Fruit fly (Drosophila melanogaster): ENCODE measurements around the gene CG6621.

Gene CG6621

DNA sequence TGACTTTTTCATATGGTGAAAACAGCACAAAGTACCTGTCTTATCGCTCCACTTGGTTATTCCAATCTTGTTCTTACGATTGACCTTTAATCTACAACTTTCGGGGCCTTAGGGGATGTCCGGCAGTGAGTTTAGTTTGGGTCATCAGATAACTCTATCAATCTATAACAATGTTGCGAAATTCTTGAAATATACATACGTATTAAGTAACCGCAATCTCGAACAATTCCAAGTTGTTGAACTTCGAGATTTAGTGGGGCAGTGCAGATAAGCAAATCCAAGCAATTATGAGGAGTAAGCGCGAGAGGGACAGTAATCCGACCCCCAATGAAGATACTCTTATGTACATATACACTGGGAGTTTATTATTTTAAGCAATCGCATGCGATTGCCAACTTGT, 22.8 kb downstream of the CG6621 start:
- TF ChIP-seq CG14711 (tag; optimal IDR thresholded peaks at IDR 0.05): no peak
- no peak for TF ChIP-seq kay (GFP tag; ENCODE audit: borderline replicate concordance)
- no peak for TF ChIP-seq CG1620 (GFP tag; optimal IDR thresholded peaks at IDR 0.05)
- peak; percentile 8 for TF ChIP-seq tj (GFP tag; optimal IDR thresholded peaks at IDR 0.05)
- TF ChIP-seq cic (GFP tag; optimal IDR thresholded peaks at IDR 0.05): peak; percentile 32

DNA sequence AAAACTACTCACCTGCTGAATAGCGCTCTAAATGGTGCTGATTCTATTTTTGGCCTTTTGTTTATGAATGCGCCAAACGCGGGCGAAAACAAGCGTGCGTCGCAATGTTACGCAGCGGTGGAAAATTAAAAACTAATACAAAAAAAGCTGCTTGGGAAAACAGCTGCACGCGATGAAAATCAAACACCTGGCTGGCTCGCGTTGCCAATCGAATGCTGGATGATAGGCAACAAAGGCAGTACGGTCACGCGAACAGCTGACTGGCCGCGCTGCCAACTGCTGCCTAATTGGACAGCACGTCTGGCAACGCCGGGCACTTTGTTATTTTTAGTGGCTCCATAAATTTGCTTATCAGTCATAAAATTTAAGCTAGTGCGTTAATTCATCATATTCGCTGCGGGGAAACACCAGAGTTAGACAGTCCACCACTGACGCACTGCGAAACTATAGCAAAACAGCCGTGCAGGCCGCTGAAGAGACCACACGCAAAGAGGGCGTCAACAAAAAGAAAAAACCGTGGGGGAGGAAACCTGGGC, 24.8 kb downstream of the CG6621 start, which contains the start of the genes SelR and Tsp86D:
TSS of gene SelR (minus strand) at position 216 of the 536 bp plus-strand sequence.
TSS of gene Tsp86D (plus strand) at position 282 of the 536 bp plus-strand sequence.
- peak; percentile 54 for TF ChIP-seq CG7045 (GFP tag; optimal IDR thresholded peaks at IDR 0.05)
- TF ChIP-seq kay (GFP tag; ENCODE audit: borderline replicate concordance): no peak
- TF ChIP-seq Hr96 (GFP tag; optimal IDR thresholded peaks at IDR 0.05): no peak
- peak; percentile 16 for TF ChIP-seq CG1620 (GFP tag; optimal IDR thresholded peaks at IDR 0.05)
- peak; percentile 6 for TF ChIP-seq ovo (GFP tag; optimal IDR thresholded peaks at IDR 0.05)
- peak; percentile 90 for TF ChIP-seq tj (GFP tag; optimal IDR thresholded peaks at IDR 0.05)
- peak; percentile 53 for TF ChIP-seq CG7101 (tag; optimal IDR thresholded peaks at IDR 0.05)
- peak; percentile 61 for TF ChIP-seq CG11617 (GFP tag; optimal IDR thresholded peaks at IDR 0.05)
- TF ChIP-seq CG14711 (tag; optimal IDR thresholded peaks at IDR 0.05): peak; percentile 50
- peak; percentile 37 for TF ChIP-seq Clk (GFP tag; optimal IDR thresholded peaks at IDR 0.05)
- peak; percentile 31 for TF ChIP-seq pad (GFP tag; optimal IDR thresholded peaks at IDR 0.05)
- peak; percentile 56 for TF ChIP-seq CG33017 (tag; optimal IDR thresholded peaks at IDR 0.05)
- no peak for TF ChIP-seq CG5204 (GFP tag; optimal IDR thresholded peaks at IDR 0.05)
- TF ChIP-seq cnc (optimal IDR thresholded peaks at IDR 0.05): no peak
- TF ChIP-seq toe (GFP tag; optimal IDR thresholded peaks at IDR 0.05): no peak
- TF ChIP-seq Mnt (GFP tag; optimal IDR thresholded peaks at IDR 0.05): peak; percentile 69
- peak; percentile 83 for TF ChIP-seq cic (GFP tag; optimal IDR thresholded peaks at IDR 0.05)
- peak; percentile 54 for TF ChIP-seq CG12768 (GFP tag; optimal IDR thresholded peaks at IDR 0.05)
- peak; percentile 69 for TF ChIP-seq bab1 (GFP tag; optimal IDR thresholded peaks at IDR 0.05)
- no peak for TF ChIP-seq Crg-1 (GFP tag; optimal IDR thresholded peaks at IDR 0.05)

DNA sequence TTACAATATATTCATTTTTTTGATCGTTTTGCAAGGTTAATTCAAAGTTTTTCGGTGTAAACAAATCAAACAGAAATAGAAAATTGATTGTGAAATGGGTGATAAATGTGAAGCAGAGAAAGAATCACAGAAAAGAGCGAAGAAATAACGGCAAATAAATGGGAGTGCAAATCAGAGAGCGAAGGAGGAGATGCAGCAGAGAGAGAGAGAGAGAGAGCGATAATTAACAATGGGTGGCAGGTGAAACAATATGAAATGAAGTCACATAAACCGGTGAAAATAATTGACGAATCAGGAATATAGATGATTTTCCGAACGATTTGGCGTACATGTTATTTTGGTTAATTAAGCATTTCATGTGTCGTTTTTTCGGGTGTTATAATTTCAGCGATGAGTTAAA, 29.4 kb downstream of the CG6621 start:
- TF ChIP-seq CG1620 (GFP tag; optimal IDR thresholded peaks at IDR 0.05) (no peak), ovo (GFP tag; optimal IDR thresholded peaks at IDR 0.05) (peak; percentile 41)

DNA sequence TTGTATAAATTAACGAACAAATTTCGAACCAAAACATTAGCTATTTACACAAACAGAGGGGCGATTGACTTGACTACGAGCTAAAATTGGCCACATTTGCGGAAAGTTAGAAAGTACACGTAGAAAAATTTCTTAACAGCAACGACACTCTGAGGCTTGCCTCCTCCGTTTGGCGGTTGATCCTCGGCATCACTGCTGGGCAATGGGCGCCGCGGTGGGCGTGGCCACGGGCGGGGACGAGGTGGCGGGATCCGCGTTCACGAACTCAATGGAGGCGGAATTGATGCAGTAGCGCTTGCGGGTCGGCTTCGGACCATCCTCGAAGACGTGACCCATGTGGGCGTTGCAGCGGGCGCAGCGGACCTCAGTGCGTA, 29.9 kb downstream of the CG6621 start:
- TF ChIP-seq CG1620 (GFP tag; optimal IDR thresholded peaks at IDR 0.05): peak; percentile 10
- TF ChIP-seq pad (GFP tag; optimal IDR thresholded peaks at IDR 0.05): no peak
- no peak for TF ChIP-seq kay (GFP tag; ENCODE audit: borderline replicate concordance)
- TF ChIP-seq cic (GFP tag; optimal IDR thresholded peaks at IDR 0.05): no peak
- TF ChIP-seq Hr96 (GFP tag; optimal IDR thresholded peaks at IDR 0.05): no peak
- no peak for TF ChIP-seq ovo (GFP tag; optimal IDR thresholded peaks at IDR 0.05)
- TF ChIP-seq CG33017 (tag; optimal IDR thresholded peaks at IDR 0.05): peak; percentile 6

DNA sequence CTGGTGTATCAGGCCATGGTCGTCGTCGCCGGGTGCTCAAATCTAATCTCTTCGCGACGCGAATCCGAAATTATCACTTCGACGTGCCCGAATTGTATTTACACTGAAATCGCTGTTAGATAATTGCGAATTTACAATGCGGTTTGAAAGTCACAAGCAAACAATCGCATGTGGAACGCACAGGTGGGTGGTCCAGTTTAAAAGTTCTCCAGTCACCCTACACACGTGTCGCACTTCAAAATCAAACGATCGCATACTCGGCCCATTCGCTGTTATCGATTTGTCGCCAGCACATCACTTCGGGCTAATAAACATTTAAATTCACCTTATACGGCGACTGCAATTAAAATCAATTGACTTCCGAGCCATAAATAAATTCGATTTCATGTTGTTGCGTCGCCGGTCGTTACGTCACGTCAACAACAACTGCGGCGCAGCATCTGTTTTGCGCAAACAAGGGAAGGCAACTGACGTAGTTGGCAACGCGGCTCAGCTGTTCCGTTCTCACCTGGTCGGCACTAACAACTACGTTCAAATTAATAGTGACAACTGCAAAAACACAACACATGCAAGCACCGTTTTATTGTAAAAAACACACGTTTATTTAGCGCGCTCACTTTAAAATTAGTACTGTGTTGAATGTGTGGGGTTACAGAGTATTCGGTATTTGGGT, 30.4 kb downstream of the CG6621 start, which contains the start of gene CG6574:
TSS of gene CG6574 (minus strand) at position 216 of the 673 bp plus-strand sequence.
- peak; percentile 54 for TF ChIP-seq CG11617 (GFP tag; optimal IDR thresholded peaks at IDR 0.05)
- TF ChIP-seq Clk (GFP tag; optimal IDR thresholded peaks at IDR 0.05): peak; percentile 18
- peak; percentile 44 for TF ChIP-seq CG12768 (GFP tag; optimal IDR thresholded peaks at IDR 0.05)
- no peak for TF ChIP-seq pad (GFP tag; optimal IDR thresholded peaks at IDR 0.05)
- TF ChIP-seq CG1620 (GFP tag; optimal IDR thresholded peaks at IDR 0.05): no peak
- TF ChIP-seq cnc (optimal IDR thresholded peaks at IDR 0.05): no peak
- peak; percentile 90 for TF ChIP-seq Mnt (GFP tag; optimal IDR thresholded peaks at IDR 0.05)
- TF ChIP-seq ovo (GFP tag; optimal IDR thresholded peaks at IDR 0.05): no peak
- peak; percentile 5 for TF ChIP-seq CG14711 (tag; optimal IDR thresholded peaks at IDR 0.05)
- TF ChIP-seq CG7101 (tag; optimal IDR thresholded peaks at IDR 0.05): no peak
- peak; percentile 64 for TF ChIP-seq bab1 (GFP tag; optimal IDR thresholded peaks at IDR 0.05)
- TF ChIP-seq kay (GFP tag; ENCODE audit: borderline replicate concordance): no peak
- TF ChIP-seq tj (GFP tag; optimal IDR thresholded peaks at IDR 0.05): no peak
- peak; percentile 87 for TF ChIP-seq cic (GFP tag; optimal IDR thresholded peaks at IDR 0.05)
- no peak for TF ChIP-seq CG7045 (GFP tag; optimal IDR thresholded peaks at IDR 0.05)
- TF ChIP-seq CG33017 (tag; optimal IDR thresholded peaks at IDR 0.05): no peak
- TF ChIP-seq Crg-1 (GFP tag; optimal IDR thresholded peaks at IDR 0.05): no peak
- TF ChIP-seq Hr96 (GFP tag; optimal IDR thresholded peaks at IDR 0.05): no peak
- TF ChIP-seq toe (GFP tag; optimal IDR thresholded peaks at IDR 0.05): no peak
- no peak for TF ChIP-seq CG5204 (GFP tag; optimal IDR thresholded peaks at IDR 0.05)

DNA sequence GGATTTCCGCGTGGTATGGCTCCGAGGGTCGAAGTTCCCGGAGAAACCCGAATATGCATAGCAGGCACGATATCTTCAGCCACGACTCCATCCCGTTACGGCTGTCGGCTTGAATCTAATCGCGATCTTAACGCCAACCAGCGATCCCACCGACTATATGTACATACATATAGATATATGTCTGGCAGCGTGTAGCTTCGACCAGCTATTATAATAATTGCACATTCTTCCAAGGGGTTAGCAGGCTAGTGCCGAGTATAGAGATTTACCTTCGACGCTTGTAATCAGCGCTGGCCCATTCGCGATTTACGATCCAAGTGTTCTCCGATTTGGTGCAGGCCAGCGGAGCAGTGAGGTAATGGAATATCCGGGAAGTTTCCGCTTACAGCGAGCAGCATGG, 33.6 kb downstream of the CG6621 start, which contains the start of gene CG14694:
TSS of gene CG14694 (minus strand) at position 101 of the 400 bp plus-strand sequence.
- TF ChIP-seq CG11617 (GFP tag; optimal IDR thresholded peaks at IDR 0.05) (no peak), CG14711 (tag; optimal IDR thresholded peaks at IDR 0.05) (no peak), cnc (optimal IDR thresholded peaks at IDR 0.05) (no peak), Crg-1 (GFP tag; optimal IDR thresholded peaks at IDR 0.05) (no peak), Hr96 (GFP tag; optimal IDR thresholded peaks at IDR 0.05) (no peak), CG33017 (tag; optimal IDR thresholded peaks at IDR 0.05) (no peak), Mnt (GFP tag; optimal IDR thresholded peaks at IDR 0.05) (no peak), bab1 (GFP tag; optimal IDR thresholded peaks at IDR 0.05) (no peak), Clk (GFP tag; optimal IDR thresholded peaks at IDR 0.05) (no peak), pad (GFP tag; optimal IDR thresholded peaks at IDR 0.05) (no peak), CG5204 (GFP tag; optimal IDR thresholded peaks at IDR 0.05) (no peak), CG12768 (GFP tag; optimal IDR thresholded peaks at IDR 0.05) (no peak), ovo (GFP tag; optimal IDR thresholded peaks at IDR 0.05) (no peak), CG7045 (GFP tag; optimal IDR thresholded peaks at IDR 0.05) (no peak), tj (GFP tag; optimal IDR thresholded peaks at IDR 0.05) (no peak), CG7101 (tag; optimal IDR thresholded peaks at IDR 0.05) (no peak), cic (GFP tag; optimal IDR thresholded peaks at IDR 0.05) (no peak), CG1620 (GFP tag; optimal IDR thresholded peaks at IDR 0.05) (no peak), toe (GFP tag; optimal IDR thresholded peaks at IDR 0.05) (no peak)

Data from whole organism, adult.